Worm (Caenorhabditis elegans) whole organism, young adult: ENCODE measurements around the gene T23B12.5.

Experiments used
- F23B12.7 ChIP-seq: sonication (generic microtip); optimal IDR thresholded peaks from 2 replicates; lab custom pipeline; 2017; ENCODE audit warnings: missing genetic modification characterization, mild to moderate bottlenecking, missing compliant biosample characterization, antibody characterized with exemption, moderate library complexity; ENCODE audit not compliant: insufficient read depth
- F49E8.2 ChIP-seq: sonication (generic microtip); optimal IDR thresholded peaks from 3 replicates; lab custom pipeline; 2017; ENCODE audit warnings: missing genetic modification characterization, mild to moderate bottlenecking, missing compliant biosample characterization, antibody characterized with exemption, moderate library complexity; ENCODE audit not compliant: insufficient read depth
- K11D2.4 ChIP-seq: fragments of 200-800 bp; sonication (Bioruptor generic); IDR thresholded peaks from 2 replicates; pipeline ENCODE4 v1.3.6; 2022; ENCODE audit warnings: missing genetic modification reagents, missing genetic modification characterization, missing compliant biosample characterization
- Y53F4B.3 ChIP-seq: fragments of 200-800 bp; sonication (Bioruptor generic); IDR thresholded peaks from 2 replicates; pipeline ENCODE4 v1.3.6; 2022; ENCODE audit warnings: missing genetic modification reagents, missing genetic modification characterization, missing compliant biosample characterization
- Y79H2A.3 ChIP-seq: fragments of 200-800 bp; sonication (Bioruptor generic); conservative IDR thresholded peaks from 2 replicates; pipeline ENCODE4 v1.3.6; 2022; ENCODE audit warnings: missing genetic modification reagents, missing genetic modification characterization, missing compliant biosample characterization
- ama-1 ChIP-seq, 3 experiments: fragments of 150-350 bp in 1 of 3; sonication (generic microtip) in 2 of 3; optimal IDR thresholded peaks; 2 replicates each; lab custom pipeline; 2014 to 2018; ENCODE audit warnings: missing biosample characterization in 2 of 3, missing genetic modification characterization in 2 of 3, missing genetic modification reagents in 2 of 3
- bed-1 ChIP-seq: fragments of 200-800 bp; sonication (Bioruptor generic); IDR thresholded peaks from 2 replicates; pipeline ENCODE4 v1.3.6; 2022; ENCODE audit warnings: missing genetic modification reagents, missing genetic modification characterization, missing compliant biosample characterization
- ccch-3 ChIP-seq: fragments of 200-800 bp; sonication (Bioruptor generic); optimal IDR thresholded peaks from 2 replicates; lab custom pipeline; 2018; ENCODE audit warnings: mild to moderate bottlenecking, missing genetic modification characterization, missing compliant biosample characterization
- ceh-27 ChIP-seq: fragments of 200-800 bp; sonication (Bioruptor generic); optimal IDR thresholded peaks from 2 replicates; lab custom pipeline; 2018; ENCODE audit warnings: mild to moderate bottlenecking, missing genetic modification characterization, moderate library complexity, missing compliant biosample characterization
- ceh-79 ChIP-seq: sonication (generic microtip); optimal IDR thresholded peaks from 2 replicates; lab custom pipeline; 2017; ENCODE audit warnings: mild to moderate bottlenecking, missing genetic modification characterization, missing compliant biosample characterization
- ceh-91 ChIP-seq: fragments of 200-800 bp; sonication (Bioruptor generic); IDR thresholded peaks from 2 replicates; pipeline ENCODE4 v1.3.6; 2022; ENCODE audit warnings: missing genetic modification reagents, missing genetic modification characterization, missing compliant biosample characterization
- dox-1 ChIP-seq: fragments of 200-800 bp; sonication (Bioruptor generic); IDR thresholded peaks from 2 replicates; pipeline ENCODE4 v1.3.6; 2022; ENCODE audit warnings: missing genetic modification reagents, missing genetic modification characterization, missing compliant biosample characterization
- dpff-1 ChIP-seq: sonication (generic microtip); optimal IDR thresholded peaks from 2 replicates; lab custom pipeline; 2017; ENCODE audit warnings: mild to moderate bottlenecking, missing genetic modification characterization, missing compliant biosample characterization
- efl-1 ChIP-seq: fragments of 150-350 bp; optimal IDR thresholded peaks from 2 replicates; lab custom pipeline; 2014; ENCODE audit warnings: missing biosample characterization, missing genetic modification reagents, missing genetic modification characterization
- egl-44 ChIP-seq: fragments of 200-800 bp; sonication (Bioruptor generic); IDR thresholded peaks from 2 replicates; pipeline ENCODE4 v1.3.6; 2022; ENCODE audit warnings: missing genetic modification reagents, missing genetic modification characterization, missing compliant biosample characterization
- hlh-26 ChIP-seq: fragments of 200-800 bp; sonication (Bioruptor generic); conservative IDR thresholded peaks from 2 replicates; pipeline ENCODE4 v1.3.6; 2022; ENCODE audit warnings: missing genetic modification reagents, missing genetic modification characterization, missing compliant biosample characterization
- hrde-1 ChIP-seq: sonication (generic microtip); optimal IDR thresholded peaks from 2 replicates; lab custom pipeline; 2016; ENCODE audit warnings: missing genetic modification characterization, mild to moderate bottlenecking, missing compliant biosample characterization, moderate library complexity, missing genotype, missing genetic modification reagents, borderline replicate concordance
- hsf-1 ChIP-seq: fragments of 200-800 bp; sonication (Bioruptor generic); IDR thresholded peaks from 2 replicates; pipeline ENCODE4 v1.3.6; 2022; ENCODE audit warnings: missing genetic modification reagents, missing genetic modification characterization, missing compliant biosample characterization
- lin-35 ChIP-seq, 3 experiments: fragments of 150-350 bp in 2 of 3; sonication (generic microtip) in 1 of 3; optimal IDR thresholded peaks; 2 replicates each; lab custom pipeline; 2014 to 2018; ENCODE audit warnings: missing biosample characterization in 3 of 3, missing genetic modification characterization in 3 of 3, missing genetic modification reagents in 3 of 3
- lin-40 ChIP-seq: sonication (generic microtip); optimal IDR thresholded peaks from 2 replicates; lab custom pipeline; 2016; ENCODE audit warnings: missing genetic modification characterization, mild to moderate bottlenecking, missing compliant biosample characterization, missing genotype, missing genetic modification reagents
- lsy-27 ChIP-seq: sonication (generic microtip); optimal IDR thresholded peaks from 2 replicates; lab custom pipeline; 2017; ENCODE audit warnings: missing genetic modification characterization, mild to moderate bottlenecking, missing compliant biosample characterization, antibody characterized with exemption, missing genotype, borderline replicate concordance; ENCODE audit not compliant: insufficient read depth
- madf-3 ChIP-seq: fragments of 200-800 bp; sonication (Bioruptor generic); IDR thresholded peaks from 2 replicates; pipeline ENCODE4 v1.3.6; 2022; ENCODE audit warnings: missing genetic modification reagents, missing genetic modification characterization, missing compliant biosample characterization
- madf-8 ChIP-seq: fragments of 200-800 bp; sonication (Bioruptor generic); conservative IDR thresholded peaks from 2 replicates; pipeline ENCODE4 v1.3.6; 2022; ENCODE audit warnings: missing genetic modification reagents, missing genetic modification characterization, missing compliant biosample characterization
- mel-28 ChIP-seq: sonication (generic microtip); optimal IDR thresholded peaks from 2 replicates; lab custom pipeline; 2016; ENCODE audit warnings: borderline replicate concordance, mild to moderate bottlenecking, missing genetic modification characterization, missing compliant biosample characterization
- nfya-1 ChIP-seq: sonication (generic microtip); optimal IDR thresholded peaks from 2 replicates; lab custom pipeline; 2017; ENCODE audit warnings: antibody characterized with exemption, missing compliant biosample characterization, missing genetic modification characterization, borderline replicate concordance; ENCODE audit not compliant: insufficient read depth
- nfya-2 ChIP-seq: fragments of 200-800 bp; sonication (Bioruptor generic); IDR thresholded peaks from 2 replicates; pipeline ENCODE4 v1.3.6; 2022; ENCODE audit warnings: missing genetic modification reagents, missing genetic modification characterization, missing compliant biosample characterization
- nhr-179 ChIP-seq: sonication (generic microtip); optimal IDR thresholded peaks from 2 replicates; lab custom pipeline; 2016; ENCODE audit warnings: mild to moderate bottlenecking, missing genetic modification characterization, missing compliant biosample characterization
- nhr-27 ChIP-seq: fragments of 200-800 bp; sonication (Bioruptor generic); optimal IDR thresholded peaks from 2 replicates; lab custom pipeline; 2018; ENCODE audit warnings: mild to moderate bottlenecking, missing genetic modification characterization, moderate library complexity, missing compliant biosample characterization
- pha-4 ChIP-seq: fragments of 150-350 bp; sonication (generic microtip); optimal IDR thresholded peaks from 2 replicates; lab custom pipeline; 2014; ENCODE audit warnings: missing biosample characterization, missing genetic modification reagents, missing genetic modification characterization
- rpc-1 ChIP-seq, 2 experiments: fragments of 150-350 bp in 1 of 2; sonication (generic microtip) in 1 of 2; optimal IDR thresholded peaks; 2 replicates each; lab custom pipeline; 2014 to 2018; ENCODE audit warnings: missing biosample characterization in 1 of 2, missing genetic modification characterization in 1 of 2, missing genetic modification reagents in 1 of 2, missing genotype in 1 of 2
- sdz-38 ChIP-seq: sonication (generic microtip); optimal IDR thresholded peaks from 2 replicates; lab custom pipeline; 2016; ENCODE audit warnings: missing genotype, missing genetic modification characterization, missing compliant biosample characterization
- snpc-3.4 ChIP-seq: sonication (generic microtip); optimal IDR thresholded peaks from 2 replicates; lab custom pipeline; 2017; ENCODE audit warnings: missing genetic modification characterization, mild to moderate bottlenecking, missing compliant biosample characterization, antibody characterized with exemption, moderate library complexity, missing genotype, missing genetic modification reagents
- snpc-4 ChIP-seq, 5 experiments: fragments of 150-350 bp in 1 of 5; sonication (generic microtip) in 4 of 5; optimal IDR thresholded peaks; 2 replicates each; lab custom pipeline; 2014 to 2018; ENCODE audit warnings: missing genetic modification characterization in 5 of 5, missing biosample characterization in 3 of 5, antibody characterized with exemption in 2 of 5, mild to moderate bottlenecking in 2 of 5, missing compliant biosample characterization in 2 of 5, missing genotype in 2 of 5, moderate library complexity in 2 of 5, missing genetic modification reagents in 1 of 5
- sptf-2 ChIP-seq: fragments of 200-800 bp; sonication (Bioruptor generic); optimal IDR thresholded peaks from 2 replicates; lab custom pipeline; 2018; ENCODE audit warnings: mild to moderate bottlenecking, missing genetic modification characterization, missing compliant biosample characterization
- unc-62 ChIP-seq: fragments of 150-350 bp; optimal IDR thresholded peaks from 2 replicates; lab custom pipeline; 2014; ENCODE audit warnings: missing biosample characterization, missing genetic modification reagents, missing genetic modification characterization
- xnd-1 ChIP-seq: sonication (generic microtip); optimal IDR thresholded peaks from 2 replicates; lab custom pipeline; 2016; ENCODE audit warnings: missing genotype, missing genetic modification reagents, missing genetic modification characterization, missing compliant biosample characterization
- ztf-22 ChIP-seq: fragments of 200-800 bp; sonication (Bioruptor generic); optimal IDR thresholded peaks from 2 replicates; lab custom pipeline; 2018; ENCODE audit warnings: mild to moderate bottlenecking, missing genetic modification characterization, moderate library complexity, missing compliant biosample characterization

The T23B12.5 gene

DNA sequence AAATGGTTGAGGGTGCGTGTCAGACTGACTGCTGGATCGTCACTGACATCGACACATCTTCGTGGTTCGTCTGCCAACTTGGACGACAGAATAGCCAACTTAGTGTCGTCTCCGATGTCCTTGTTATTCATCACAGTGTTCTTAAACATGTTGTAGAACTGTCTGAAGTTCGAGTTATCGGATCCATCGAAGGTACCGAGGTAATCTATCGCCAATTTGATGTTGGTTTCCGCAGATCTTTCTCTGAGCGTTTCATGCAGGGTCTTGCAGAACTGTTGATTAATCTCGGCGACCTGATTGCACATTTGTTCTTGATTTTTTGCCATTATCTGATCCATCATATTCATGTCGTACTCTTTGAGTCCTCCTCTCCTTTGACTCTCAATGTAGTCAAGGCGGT is 33.4 kb upstream of the T23B12.5 start:
- TF ChIP-seq xnd-1: no peak

DNA sequence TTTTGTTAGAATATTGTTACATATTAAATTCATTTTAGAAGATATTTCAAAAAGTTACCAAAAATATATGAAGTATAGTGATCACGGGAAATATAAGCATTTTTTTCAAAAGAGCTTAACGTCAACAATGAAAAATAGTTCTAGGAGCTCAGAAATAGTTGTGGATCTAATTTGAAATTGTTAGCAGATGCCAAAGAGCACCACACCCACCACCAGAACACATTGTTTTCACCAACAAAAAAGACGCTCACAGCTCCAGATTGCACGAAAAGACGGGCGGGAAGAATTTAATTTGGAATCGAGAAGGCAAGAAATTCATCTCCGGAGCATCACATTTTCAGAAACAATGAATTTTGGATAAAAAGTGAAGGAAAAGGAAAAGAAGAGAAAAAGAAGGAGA is 23.1 kb upstream of the T23B12.5 start, which contains the start of gene gplb-1:
Gene gplb-1, minus strand, starts transcription at position 337 of the 400 bp plus-strand sequence.
- TF ChIP-seq ceh-27 (GFP tag; lab: Kevin White, UChicago): no peak

DNA sequence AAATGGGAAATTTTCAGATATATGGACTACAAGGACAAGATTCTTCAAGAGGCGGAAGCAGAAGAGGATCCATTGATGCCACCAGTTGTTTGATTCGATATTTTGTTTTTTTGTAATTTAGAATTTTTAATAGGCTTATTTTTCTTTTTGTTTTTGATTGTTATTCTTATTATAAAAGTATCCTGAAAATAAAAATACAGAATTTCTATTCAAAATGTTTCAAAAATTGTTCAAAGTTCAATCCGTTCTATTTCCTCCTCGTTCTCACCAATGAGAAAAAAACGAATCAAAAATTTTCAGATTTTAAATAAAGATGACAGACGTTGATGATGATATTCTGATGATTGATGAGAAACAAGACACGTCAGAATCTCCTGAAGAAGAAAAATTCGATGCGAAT is 20.9 kb upstream of the T23B12.5 start, which contains the start of gene phf-30:
Gene phf-30, plus strand, starts transcription at position 301 of the 400 bp plus-strand sequence.
- TF ChIP-seq ceh-91 (GFP tag; lab: Robert Waterston, UW) (no peak), nfya-1 (tag; lab: Kevin White, UChicago) (no peak), bed-1 (GFP tag; lab: Robert Waterston, UW) (no peak), ccch-3 (GFP tag; lab: Kevin White, UChicago) (no peak), K11D2.4 (GFP tag; lab: Robert Waterston, UW) (no peak), Y79H2A.3 (no peak), egl-44 (GFP tag; lab: Robert Waterston, UW) (no peak), lin-40 (no peak), snpc-4 (GFP tag; optimal IDR thresholded peaks at IDR 0.05; lab: Kevin White, UChicago) (no peak), snpc-4 (tag; optimal IDR thresholded peaks at IDR 0.05; lab: Kevin White, UChicago) (no peak), dox-1 (GFP tag; lab: Robert Waterston, UW) (no peak), rpc-1 (optimal IDR thresholded peaks at IDR 0.05; lab: Kevin White, UChicago) (no peak), rpc-1 (tag; optimal IDR thresholded peaks at IDR 0.05; lab: Kevin White, UChicago) (no peak), F49E8.2 (tag; lab: Kevin White, UChicago) (no peak), pha-4 (tag; lab: Kevin White, UChicago) (no peak), ceh-79 (tag; lab: Kevin White, UChicago) (no peak), unc-62 (no peak), efl-1 (GFP tag; lab: Kevin White, UChicago) (no peak), dpff-1 (tag; lab: Kevin White, UChicago) (no peak)

DNA sequence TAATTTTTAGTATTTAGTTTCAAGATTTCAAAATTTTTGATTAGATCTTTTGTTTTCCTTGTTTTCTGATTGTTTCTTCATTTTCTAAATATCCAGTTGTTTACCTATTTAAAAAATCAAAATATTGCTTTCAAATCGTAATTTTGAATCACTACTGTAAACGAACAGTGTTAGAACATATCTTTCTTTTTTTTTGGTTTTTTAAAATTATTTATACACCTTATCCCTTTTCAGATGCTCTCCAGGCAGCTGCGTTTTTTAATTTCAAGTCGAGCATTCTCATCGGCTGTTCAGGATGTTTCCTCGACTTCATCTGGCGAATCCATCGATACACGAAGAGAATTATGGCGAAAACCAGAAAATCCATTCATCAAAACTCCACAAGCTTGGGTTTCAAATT is 19.2 kb upstream of the T23B12.5 start, which contains the start of gene mrpl-4:
Gene mrpl-4, plus strand, starts transcription at position 235 of the 400 bp plus-strand sequence.
- no peak for TF ChIP-seq F23B12.7 (tag; lab: Kevin White, UChicago)

DNA sequence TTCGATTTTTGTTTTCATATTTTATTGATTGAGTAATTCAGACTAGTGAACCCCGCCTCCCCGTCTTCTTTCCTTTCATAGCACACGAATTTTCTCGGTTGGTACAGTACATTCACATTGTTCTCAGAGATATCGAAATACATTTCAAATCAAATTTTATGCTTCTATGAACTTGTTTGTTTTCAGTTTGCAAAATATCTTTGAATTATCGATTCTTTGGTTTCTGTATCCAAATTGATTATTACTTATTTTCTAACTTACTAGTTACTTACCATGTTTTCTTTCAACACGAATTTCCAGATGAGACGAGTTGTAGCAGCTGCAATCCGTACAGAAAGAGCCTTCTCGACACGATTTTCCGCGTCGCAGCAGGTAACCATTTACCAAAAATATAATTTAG is 17.6 kb upstream of the T23B12.5 start, which contains the start of gene mrps-2:
Gene mrps-2, plus strand, starts transcription at position 301 of the 400 bp plus-strand sequence.
- TF ChIP-seq xnd-1 (no peak), lsy-27 (tag; lab: Kevin White, UChicago) (no peak), snpc-3.4 (no peak), nfya-2 (no peak), madf-3 (no peak), ama-1 (optimal IDR thresholded peaks at IDR 0.05; lab: Kevin White, UChicago) (no peak), ama-1 (GFP tag; optimal IDR thresholded peaks at IDR 0.05; lab: Kevin White, UChicago) (no peak), mel-28 (tag; lab: Kevin White, UChicago) (no peak), madf-8 (GFP tag; lab: Robert Waterston, UW) (no peak)

DNA sequence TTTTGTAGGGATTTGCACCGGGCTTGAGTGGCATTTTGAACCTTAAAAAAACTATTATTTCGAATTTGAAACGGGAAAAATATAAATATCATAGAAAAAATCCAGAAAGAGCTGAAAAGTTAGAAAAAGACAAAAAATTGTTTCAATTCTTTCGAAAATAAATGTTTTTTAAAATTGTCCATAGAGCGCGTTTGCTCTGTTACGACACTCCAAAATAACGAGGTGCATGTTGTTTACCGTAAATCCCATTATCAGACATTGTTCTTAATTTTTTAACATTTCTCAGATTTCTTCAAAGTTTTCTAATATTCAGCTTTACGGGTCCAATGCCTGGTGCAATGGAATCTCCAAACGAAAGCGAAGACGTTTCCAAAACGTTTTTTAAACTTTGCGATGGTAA is 14.2 kb upstream of the T23B12.5 start, which contains the start of the genes dnj-22 and natc-1:
Gene dnj-22, minus strand, starts transcription at position 47 of the 400 bp plus-strand sequence.
Gene natc-1, plus strand, starts transcription at position 286 of the 400 bp plus-strand sequence.
- no peak for TF ChIP-seq nfya-2
- TF ChIP-seq Y53F4B.3 (GFP tag; lab: Robert Waterston, UW): no peak
- TF ChIP-seq F49E8.2 (tag; lab: Kevin White, UChicago): no peak
- TF ChIP-seq sptf-2: no peak
- TF ChIP-seq hsf-1 (GFP tag; lab: Robert Waterston, UW): no peak
- TF ChIP-seq sdz-38 (tag; lab: Kevin White, UChicago): no peak
- no peak for TF ChIP-seq hrde-1 (tag; lab: Kevin White, UChicago)
- peak in 1 of 3 experiments; percentile 60 for TF ChIP-seq lin-35 (GFP tag; optimal IDR thresholded peaks at IDR 0.05; lab: Kevin White, UChicago)
- TF ChIP-seq nhr-179 (tag; lab: Kevin White, UChicago): no peak
- no peak for TF ChIP-seq madf-8 (GFP tag; lab: Robert Waterston, UW)
- TF ChIP-seq hlh-26 (GFP tag; lab: Robert Waterston, UW): no peak
- TF ChIP-seq nhr-27: no peak
- peak; percentile 58 for TF ChIP-seq snpc-3.4
- TF ChIP-seq ztf-22 (GFP tag; lab: Kevin White, UChicago): no peak
